Worm (Caenorhabditis elegans): Measurements from ENCODE around the gene C44C1.6.

Gene C44C1.6

DNA sequence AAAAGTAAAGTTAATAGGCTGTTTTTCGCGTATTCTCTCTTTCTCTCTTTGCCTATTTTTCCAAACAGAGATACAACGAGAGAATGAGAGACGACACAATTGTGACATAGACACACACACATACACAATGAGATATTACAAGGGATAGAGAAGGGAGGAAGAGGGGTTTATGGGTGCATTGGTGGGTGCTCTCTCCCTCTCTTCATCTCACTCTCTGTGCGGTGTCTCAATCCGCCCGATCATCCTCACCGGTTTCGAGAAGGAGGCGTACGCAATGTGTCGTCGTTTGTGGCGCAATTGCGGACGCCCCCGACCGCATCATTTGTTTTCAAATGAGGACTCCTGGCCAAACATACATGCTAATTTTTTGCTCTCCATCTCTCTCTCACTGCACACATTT lies 20.6 kb downstream of the C44C1.6 start (continued):
- TF ChIP-seq sox-4 (tag; optimal IDR thresholded peaks at IDR 0.05) = peak; percentile 74
- peak; percentile 89 for TF ChIP-seq rnt-1 (tag; optimal IDR thresholded peaks at IDR 0.05)

ce11 chrX:948783-949182 lies 21.3 kb downstream of the C44C1.6 start, which contains the start of gene sms-2:
Gene sms-2 (minus strand): TSS chrX:948883.
- no peak for TF ChIP-seq fkh-8 (tag; optimal IDR thresholded peaks at IDR 0.05)
- no peak for TF ChIP-seq dpl-1 (GFP tag; optimal IDR thresholded peaks at IDR 0.05)
- no peak for TF ChIP-seq fos-1 (tag; optimal IDR thresholded peaks at IDR 0.05)
- TF ChIP-seq ces-1 (GFP tag; optimal IDR thresholded peaks at IDR 0.05) = no peak
- no peak for TF ChIP-seq jun-1 (tag; optimal IDR thresholded peaks at IDR 0.05)
- TF ChIP-seq lin-13 (GFP tag; optimal IDR thresholded peaks at IDR 0.05) = no peak
- TF ChIP-seq Y116A8C.19 (tag; optimal IDR thresholded peaks at IDR 0.05; ENCODE audit: borderline replicate concordance) = no peak
- TF ChIP-seq zag-1 (tag; optimal IDR thresholded peaks at IDR 0.05) = no peak
- TF ChIP-seq mef-2 (tag; optimal IDR thresholded peaks at IDR 0.05) = no peak
- TF ChIP-seq grh-1 (GFP tag; IDR thresholded peaks at IDR 0.05) = no peak
- no peak for TF ChIP-seq skn-1 (tag; optimal IDR thresholded peaks at IDR 0.05)
- no peak for TF ChIP-seq isw-1 (GFP tag; IDR thresholded peaks at IDR 0.05)
- no peak for TF ChIP-seq egl-27 (tag; optimal IDR thresholded peaks at IDR 0.05)
- no peak for TF ChIP-seq sptf-1 (tag; optimal IDR thresholded peaks at IDR 0.05)
- no peak for TF ChIP-seq pax-3 (tag; optimal IDR thresholded peaks at IDR 0.05)
- no peak for TF ChIP-seq hpl-2 (GFP tag; optimal IDR thresholded peaks at IDR 0.05)
- no peak for TF ChIP-seq nhr-85 (tag)
- no peak for TF ChIP-seq aly-2 (tag; optimal IDR thresholded peaks at IDR 0.05)

DNA sequence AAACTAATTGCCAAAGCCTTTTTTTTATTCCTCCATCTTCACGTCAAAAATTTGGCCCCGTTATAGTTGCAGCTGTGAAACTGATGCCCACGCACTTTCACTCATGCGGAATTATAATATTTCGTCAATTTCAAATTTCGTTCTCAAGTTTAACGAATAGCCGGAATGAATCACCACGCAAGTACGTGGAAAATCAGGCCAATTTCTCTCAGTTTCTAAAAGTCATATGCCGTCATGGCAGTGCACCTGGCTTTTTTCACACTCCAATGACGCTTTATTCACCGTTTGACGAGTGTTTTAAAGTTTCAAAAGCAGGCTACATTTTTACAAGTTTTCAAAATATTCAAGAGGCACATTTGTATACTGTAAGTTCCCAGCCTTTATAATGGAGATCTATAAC lies 22.2 kb downstream of the C44C1.6 start:
- TF ChIP-seq dpl-1 (GFP tag; optimal IDR thresholded peaks at IDR 0.05) (no peak), elt-3 (tag; optimal IDR thresholded peaks at IDR 0.05) (no peak), fkh-8 (tag; optimal IDR thresholded peaks at IDR 0.05) (peak; percentile 73), nhr-71 (tag; optimal IDR thresholded peaks at IDR 0.05) (peak; percentile 20), hlh-4 (tag; optimal IDR thresholded peaks at IDR 0.05) (peak; percentile 6), elt-2 (tag; optimal IDR thresholded peaks at IDR 0.05) (no peak), nhr-47 (tag; optimal IDR thresholded peaks at IDR 0.05) (peak; percentile 19), nhr-85 (tag) (peak; percentile 8)

ce11 chrX:945669-946068 lies 24.4 kb downstream of the C44C1.6 start:
- TF ChIP-seq nhr-77 (tag; optimal IDR thresholded peaks at IDR 0.05) (no peak), elt-2 (tag; optimal IDR thresholded peaks at IDR 0.05) (peak; percentile 72), pqm-1 (tag; optimal IDR thresholded peaks at IDR 0.05) (no peak), fkh-4 (tag; optimal IDR thresholded peaks at IDR 0.05; ENCODE audit: borderline replicate concordance) (no peak), ets-5 (GFP tag; IDR thresholded peaks at IDR 0.05) (no peak), efl-1 (optimal IDR thresholded peaks at IDR 0.05) (no peak), efl-1 (GFP tag; optimal IDR thresholded peaks at IDR 0.05 in 1 of 2) (peak in 1 of 2 experiments; percentile 91), mep-1 (tag; optimal IDR thresholded peaks at IDR 0.05) (no peak), dsc-1 (tag; optimal IDR thresholded peaks at IDR 0.05) (no peak), skn-1 (tag; optimal IDR thresholded peaks at IDR 0.05) (no peak), nhr-237 (tag; optimal IDR thresholded peaks at IDR 0.05) (no peak), nhr-20 (tag; optimal IDR thresholded peaks at IDR 0.05) (peak; percentile 5), tbx-2 (tag; optimal IDR thresholded peaks at IDR 0.05) (no peak), aly-2 (tag; optimal IDR thresholded peaks at IDR 0.05) (no peak), ces-1 (GFP tag; optimal IDR thresholded peaks at IDR 0.05) (no peak), lin-35 (GFP tag; optimal IDR thresholded peaks at IDR 0.05) (peak in 1 of 2 experiments; percentile 49), Y116A8C.19 (tag; optimal IDR thresholded peaks at IDR 0.05; ENCODE audit: borderline replicate concordance) (no peak), nhr-12 (tag; optimal IDR thresholded peaks at IDR 0.05) (no peak)
